Fruit fly (Drosophila melanogaster) whole organism, wandering third instar larva: ENCODE measurements around the gene Mlp84B.

Experiments used
- Myc ChIP-seq: fragments of >200 bp; optimal IDR thresholded peaks from 2 replicates; lab custom pipeline; 2017
- woc ChIP-seq: sonication (Bioruptor generic); optimal IDR thresholded peaks from 2 replicates; lab custom pipeline; 2016; ENCODE audit warnings: missing biosample characterization, mild to moderate bottlenecking, missing genetic modification characterization

DNA sequence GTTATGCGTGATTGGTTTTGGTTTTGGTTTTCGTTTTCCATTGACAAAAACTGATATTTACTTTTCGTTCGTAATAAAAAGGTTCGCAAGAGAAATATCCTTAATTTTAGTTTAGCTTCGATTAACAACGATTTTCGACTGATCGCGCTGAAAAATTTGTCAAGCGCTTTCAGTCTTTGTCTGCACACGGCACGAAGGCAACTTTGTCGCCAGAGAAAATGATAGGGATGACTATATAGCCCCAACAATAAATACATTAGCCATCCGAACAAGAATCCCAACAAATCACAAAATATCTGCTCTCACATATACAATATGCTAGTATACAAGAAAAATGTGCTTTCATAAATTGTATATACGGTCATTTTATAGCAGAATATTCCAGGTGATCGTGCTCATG lies at the start of gene Mlp84B:
- TF ChIP-seq woc (GFP tag; lab: Kevin White, UChicago) (no peak), Myc (no peak)
